Worm (Caenorhabditis elegans) whole organism, L1 larva: ENCODE data around the gene Y54G2A.28.
A peak's percentile ranks its signal among the peaks of the same experiment; 100 is the strongest.

Experiments used
- C34B4.2 ChIP-seq: sonication (generic microtip); optimal IDR thresholded peaks from 2 replicates; lab custom pipeline; 2017; ENCODE audit warnings: mild to moderate bottlenecking, missing genetic modification characterization, missing compliant biosample characterization
- F16B12.6 ChIP-seq: fragments of 150-350 bp; optimal IDR thresholded peaks from 2 replicates; lab custom pipeline; 2014; ENCODE audit warnings: missing biosample characterization, missing genetic modification characterization
- alr-1 ChIP-seq: fragments of 200-800 bp; sonication (Bioruptor generic); optimal IDR thresholded peaks from 2 replicates; lab custom pipeline; 2018; ENCODE audit warnings: borderline replicate concordance, mild to moderate bottlenecking, missing genetic modification characterization, missing compliant biosample characterization
- ama-1 ChIP-seq: fragments of 150-350 bp; optimal IDR thresholded peaks from 2 replicates; lab custom pipeline; 2014
- blmp-1 ChIP-seq: fragments of 150-350 bp; optimal IDR thresholded peaks from 2 replicates; lab custom pipeline; 2014; ENCODE audit warnings: missing biosample characterization, missing genetic modification characterization
- ceh-63 ChIP-seq: fragments of 200-800 bp; sonication (Bioruptor generic); optimal IDR thresholded peaks from 2 replicates; lab custom pipeline; 2018; ENCODE audit warnings: mild to moderate bottlenecking, missing genetic modification characterization, missing compliant biosample characterization
- ceh-8 ChIP-seq: fragments of 200-800 bp; sonication (Bioruptor generic); optimal IDR thresholded peaks from 2 replicates; lab custom pipeline; 2018; ENCODE audit warnings: mild to moderate bottlenecking, missing genetic modification characterization, moderate library complexity, missing compliant biosample characterization
- ceh-82 ChIP-seq, 3 experiments: fragments of 150-350 bp in 1 of 3; sonication (generic microtip) in 2 of 3; optimal IDR thresholded peaks; 2 replicates each; lab custom pipeline; 2014 to 2017; ENCODE audit warnings: missing biosample characterization in 3 of 3, missing genetic modification characterization in 3 of 3
- ceh-88 ChIP-seq: fragments of 200-800 bp; sonication (Bioruptor generic); IDR thresholded peaks from 2 replicates; pipeline ENCODE4 v1.3.6; 2022; ENCODE audit warnings: missing genetic modification characterization, missing compliant biosample characterization
- ces-1 ChIP-seq: fragments of 150-350 bp; optimal IDR thresholded peaks from 2 replicates; lab custom pipeline; 2014; ENCODE audit warnings: missing biosample characterization, missing genetic modification reagents, missing genetic modification characterization
- dpl-1 ChIP-seq, 3 experiments: fragments of 150-350 bp in 2 of 3; sonication (generic microtip) in 1 of 3; optimal IDR thresholded peaks; 2 replicates each; lab custom pipeline; 2014 to 2017; ENCODE audit warnings: missing biosample characterization in 3 of 3, missing genetic modification characterization in 3 of 3, missing genetic modification reagents in 3 of 3
- elt-3 ChIP-seq, 6 experiments: fragments of 150-350 bp in 1 of 6; sonication (generic microtip); optimal IDR thresholded peaks; 2 replicates each; lab custom pipeline; 2017 to 2018; ENCODE audit warnings: missing biosample characterization in 6 of 6, missing genetic modification characterization in 6 of 6, inconsistent platforms in 1 of 6
- ets-5 ChIP-seq: fragments of 200-800 bp; sonication (Bioruptor generic); IDR thresholded peaks from 2 replicates; pipeline ENCODE4 v1.3.6; 2022; ENCODE audit warnings: missing genetic modification characterization, missing compliant biosample characterization
- fkh-10 ChIP-seq: sonication (generic microtip); optimal IDR thresholded peaks from 2 replicates; lab custom pipeline; 2017; ENCODE audit warnings: missing biosample characterization, missing genetic modification reagents, missing genetic modification characterization
- fos-1 ChIP-seq: fragments of 150-350 bp; optimal IDR thresholded peaks from 2 replicates; lab custom pipeline; 2014; ENCODE audit warnings: missing biosample characterization, missing genetic modification characterization
- hlh-17 ChIP-seq: fragments of 200-800 bp; sonication (Bioruptor generic); optimal IDR thresholded peaks from 2 replicates; lab custom pipeline; 2018; ENCODE audit warnings: missing genetic modification characterization, mild to moderate bottlenecking, missing compliant biosample characterization, moderate library complexity, borderline replicate concordance
- hlh-4 ChIP-seq: sonication (generic microtip); optimal IDR thresholded peaks from 2 replicates; lab custom pipeline; 2016; ENCODE audit warnings: mild to moderate bottlenecking, missing genetic modification characterization, missing compliant biosample characterization
- irx-1 ChIP-seq: sonication (generic microtip); optimal IDR thresholded peaks from 2 replicates; lab custom pipeline; 2016; ENCODE audit warnings: missing genetic modification characterization, missing compliant biosample characterization
- jun-1 ChIP-seq: fragments of 150-350 bp; optimal IDR thresholded peaks from 2 replicates; lab custom pipeline; 2014; ENCODE audit warnings: missing biosample characterization, missing genetic modification reagents, missing genetic modification characterization
- lin-13 ChIP-seq: fragments of 150-350 bp; optimal IDR thresholded peaks from 2 replicates; lab custom pipeline; 2014; ENCODE audit warnings: missing biosample characterization, missing genetic modification reagents, missing genetic modification characterization
- lin-35 ChIP-seq, 2 experiments: fragments of 150-350 bp; optimal IDR thresholded peaks; 2 replicates each; lab custom pipeline; 2014; ENCODE audit warnings: missing biosample characterization in 2 of 2, missing genetic modification characterization in 2 of 2, missing genetic modification reagents in 2 of 2
- lsy-2 ChIP-seq, 2 experiments: fragments of 150-350 bp; optimal IDR thresholded peaks; 2 replicates each; lab custom pipeline; 2014; ENCODE audit warnings: missing biosample characterization in 2 of 2, missing genetic modification characterization in 2 of 2
- mab-9 ChIP-seq: fragments of 200-800 bp; sonication (Bioruptor generic); IDR thresholded peaks from 2 replicates; pipeline ENCODE4 v1.3.6; 2022; ENCODE audit warnings: missing genetic modification reagents, missing genetic modification characterization, missing compliant biosample characterization
- mdl-1 ChIP-seq, 2 experiments: fragments of 150-350 bp; optimal IDR thresholded peaks; 2 replicates each; lab custom pipeline; 2014 to 2017; ENCODE audit warnings: missing biosample characterization in 2 of 2, missing genetic modification characterization in 2 of 2, inconsistent platforms in 1 of 2
- mep-1 ChIP-seq: fragments of 150-350 bp; optimal IDR thresholded peaks from 2 replicates; lab custom pipeline; 2014; ENCODE audit warnings: missing biosample characterization, missing genetic modification characterization
- nhr-12 ChIP-seq: sonication (generic microtip); optimal IDR thresholded peaks from 2 replicates; lab custom pipeline; 2017; ENCODE audit warnings: missing biosample characterization, missing genetic modification characterization
- nhr-20 ChIP-seq: sonication (generic microtip); optimal IDR thresholded peaks from 2 replicates; lab custom pipeline; 2016; ENCODE audit warnings: mild to moderate bottlenecking, missing genetic modification characterization, missing compliant biosample characterization
- nhr-47 ChIP-seq: sonication (generic microtip); optimal IDR thresholded peaks from 2 replicates; lab custom pipeline; 2016; ENCODE audit warnings: mild to moderate bottlenecking, missing genetic modification characterization, moderate library complexity, missing compliant biosample characterization
- nhr-71 ChIP-seq: sonication (generic microtip); optimal IDR thresholded peaks from 2 replicates; lab custom pipeline; 2016; ENCODE audit warnings: mild to moderate bottlenecking, missing genetic modification characterization, moderate library complexity, missing compliant biosample characterization
- nhr-85 ChIP-seq: sonication (generic microtip); peaks from one replicate; lab custom pipeline; 2016; ENCODE audit warnings: missing genetic modification characterization, inconsistent platforms, missing compliant biosample characterization
- nhr-90 ChIP-seq: sonication (generic microtip); optimal IDR thresholded peaks from 2 replicates; lab custom pipeline; 2016; ENCODE audit warnings: mild to moderate bottlenecking, missing genetic modification characterization, missing compliant biosample characterization; ENCODE audit not compliant: poor library complexity
- pag-3 ChIP-seq: sonication (generic microtip); optimal IDR thresholded peaks from 2 replicates; lab custom pipeline; 2017; ENCODE audit warnings: missing genetic modification characterization, mild to moderate bottlenecking, missing compliant biosample characterization, antibody characterized with exemption, borderline replicate concordance; ENCODE audit not compliant: insufficient read depth
- pax-3 ChIP-seq: fragments of 200-800 bp; sonication (Bioruptor generic); optimal IDR thresholded peaks from 2 replicates; lab custom pipeline; 2018; ENCODE audit warnings: mild to moderate bottlenecking, missing genetic modification characterization, moderate library complexity, missing compliant biosample characterization
- pqm-1 ChIP-seq: sonication (generic microtip); optimal IDR thresholded peaks from 3 replicates; lab custom pipeline; 2017; ENCODE audit warnings: missing biosample characterization, missing genetic modification characterization
- rnt-1 ChIP-seq: sonication (generic microtip); optimal IDR thresholded peaks from 2 replicates; lab custom pipeline; 2016; ENCODE audit warnings: mild to moderate bottlenecking, missing genetic modification characterization, moderate library complexity, missing compliant biosample characterization
- skn-1 ChIP-seq: fragments of 150-350 bp; optimal IDR thresholded peaks from 2 replicates; lab custom pipeline; 2014; ENCODE audit warnings: missing biosample characterization, missing genetic modification characterization
- snu-23 ChIP-seq: sonication (generic microtip); optimal IDR thresholded peaks from 2 replicates; lab custom pipeline; 2016; ENCODE audit warnings: missing genetic modification characterization, missing compliant biosample characterization
- sox-4 ChIP-seq: sonication (generic microtip); optimal IDR thresholded peaks from 2 replicates; lab custom pipeline; 2016; ENCODE audit warnings: missing genetic modification characterization, missing compliant biosample characterization
- sptf-1 ChIP-seq: fragments of 150-350 bp; optimal IDR thresholded peaks from 2 replicates; lab custom pipeline; 2014; ENCODE audit warnings: missing biosample characterization, missing genetic modification characterization
- sup-37 ChIP-seq: fragments of 200-800 bp; sonication (Bioruptor generic); optimal IDR thresholded peaks from 2 replicates; lab custom pipeline; 2018; ENCODE audit warnings: mild to moderate bottlenecking, missing genetic modification characterization, missing compliant biosample characterization
- swsn-7 ChIP-seq: sonication (generic microtip); optimal IDR thresholded peaks from 2 replicates; lab custom pipeline; 2016; ENCODE audit warnings: missing genetic modification characterization, missing compliant biosample characterization
- tlp-1 ChIP-seq: fragments of 150-350 bp; optimal IDR thresholded peaks from 2 replicates; lab custom pipeline; 2014; ENCODE audit warnings: missing biosample characterization, missing genetic modification characterization
- unc-130 ChIP-seq: fragments of 150-350 bp; optimal IDR thresholded peaks from 2 replicates; lab custom pipeline; 2017; ENCODE audit warnings: missing biosample characterization, missing genetic modification characterization, inconsistent platforms
- unc-62 ChIP-seq: fragments of 150-350 bp; optimal IDR thresholded peaks from 2 replicates; lab custom pipeline; 2014; ENCODE audit warnings: missing biosample characterization, missing genetic modification reagents, missing genetic modification characterization
- unc-86 ChIP-seq: sonication (generic microtip); optimal IDR thresholded peaks from 2 replicates; lab custom pipeline; 2016; ENCODE audit warnings: missing genetic modification characterization, missing compliant biosample characterization
- unc-98 ChIP-seq: fragments of 200-800 bp; sonication (Bioruptor generic); IDR thresholded peaks from 2 replicates; pipeline ENCODE4 v1.3.6; 2022; ENCODE audit warnings: missing genetic modification characterization, missing compliant biosample characterization
- xbp-1 ChIP-seq: sonication (generic microtip); optimal IDR thresholded peaks from 2 replicates; lab custom pipeline; 2016; ENCODE audit warnings: missing genetic modification characterization, missing compliant biosample characterization
- zip-4 ChIP-seq: fragments of 200-800 bp; sonication (Bioruptor generic); optimal IDR thresholded peaks from 2 replicates; lab custom pipeline; 2018; ENCODE audit warnings: mild to moderate bottlenecking, missing genetic modification characterization, moderate library complexity, missing compliant biosample characterization
- ztf-11 ChIP-seq, 2 experiments: sonication (generic microtip); optimal IDR thresholded peaks; 2 replicates each; lab custom pipeline; 2016 to 2017; ENCODE audit warnings: missing genetic modification characterization in 2 of 2, missing biosample characterization in 1 of 2, missing compliant biosample characterization in 1 of 2

Gene Y54G2A.28

DNA sequence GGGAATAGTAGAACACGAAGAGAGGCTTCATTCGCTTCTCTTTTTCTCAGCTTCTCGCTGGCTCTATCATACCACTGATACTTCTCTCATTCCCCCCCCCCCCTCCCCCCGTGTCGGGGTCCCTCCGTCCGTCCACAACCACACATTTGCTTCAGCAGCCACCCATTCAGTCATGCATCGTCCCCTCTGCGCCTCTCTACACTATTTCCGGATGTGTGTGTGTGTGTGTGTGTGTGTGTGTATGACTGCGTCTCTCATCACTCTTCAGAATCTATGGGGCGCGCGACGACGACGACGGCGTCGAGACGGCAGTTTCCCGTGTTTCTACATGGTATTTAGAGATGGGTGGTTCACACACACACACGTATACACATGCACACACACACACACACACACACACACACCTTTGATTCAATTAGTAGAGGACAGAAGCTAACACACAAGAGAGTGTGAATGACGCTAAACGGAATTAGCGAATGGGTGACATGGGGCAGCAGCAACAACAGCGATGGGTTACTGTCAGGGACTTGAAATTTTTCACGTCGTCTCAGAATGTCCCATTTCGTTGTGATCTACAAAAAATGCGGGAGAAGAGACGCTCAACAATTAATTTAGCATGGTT is 18.8 kb downstream of the Y54G2A.28 start (continued):
- peak; percentile 66 for TF ChIP-seq rnt-1 (tag; lab: Kevin White, UChicago)

DNA sequence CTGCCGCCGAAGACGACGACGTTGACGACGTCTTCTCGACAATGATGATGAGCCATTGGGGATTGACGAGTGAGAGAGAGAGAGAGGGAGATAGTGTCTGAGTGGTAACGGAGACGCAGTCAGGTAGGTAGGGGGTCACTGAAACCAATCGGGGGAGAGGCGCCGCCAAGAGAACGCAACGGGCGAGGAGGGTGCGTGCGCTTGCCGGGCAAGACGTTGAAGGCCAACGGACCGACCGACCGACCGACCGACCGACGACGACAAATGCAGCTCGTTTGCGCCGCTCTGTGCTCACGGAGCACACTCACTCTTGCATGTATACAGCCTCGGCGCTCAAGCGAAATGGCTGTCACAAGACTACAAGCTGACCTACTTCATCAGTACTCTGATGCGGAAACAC is 21.7 kb downstream of the Y54G2A.28 start:
- TF ChIP-seq unc-98 (GFP tag; lab: Robert Waterston, UW) = no peak
- TF ChIP-seq pax-3 (tag; lab: Kevin White, UChicago) = peak; percentile 49
- TF ChIP-seq mab-9 (GFP tag; lab: Robert Waterston, UW) = 0 out of 2 replicates have a peak, but pooled peaks have one; percentile 32
- peak; percentile 18 for TF ChIP-seq rnt-1 (tag; lab: Kevin White, UChicago)
- TF ChIP-seq nhr-47 (tag; lab: Kevin White, UChicago) = peak; percentile 65
- no peak for TF ChIP-seq fkh-10 (GFP tag; lab: Kevin White, UChicago)
- TF ChIP-seq sox-4 (tag; lab: Kevin White, UChicago) = no peak
- TF ChIP-seq skn-1 (tag; lab: Kevin White, UChicago) = peak; percentile 39
- TF ChIP-seq dpl-1 (GFP tag; optimal IDR thresholded peaks at IDR 0.05; lab: Kevin White, UChicago) = no peak
- no peak for TF ChIP-seq jun-1 (tag; lab: Kevin White, UChicago)
- no peak for TF ChIP-seq alr-1 (tag; lab: Kevin White, UChicago)
- TF ChIP-seq unc-62 (GFP tag; lab: Kevin White, UChicago) = no peak
- TF ChIP-seq sup-37 (GFP tag; lab: Kevin White, UChicago) = no peak
- no peak for TF ChIP-seq tlp-1 (tag; lab: Kevin White, UChicago)
- no peak for TF ChIP-seq ets-5 (GFP tag; lab: Robert Waterston, UW)
- TF ChIP-seq pag-3 (tag; lab: Kevin White, UChicago) = no peak
- peak; percentile 57 for TF ChIP-seq ceh-63
- peak; percentile 32 for TF ChIP-seq snu-23
- no peak for TF ChIP-seq lin-13 (GFP tag; lab: Kevin White, UChicago)
- TF ChIP-seq ceh-88 (GFP tag; lab: Robert Waterston, UW) = no peak
- no peak for TF ChIP-seq irx-1
- TF ChIP-seq zip-4 (GFP tag; lab: Kevin White, UChicago) = no peak
- TF ChIP-seq lsy-2 (tag; optimal IDR thresholded peaks at IDR 0.05; lab: Kevin White, UChicago) = peak in 1 of 2 experiments; percentile 28
- TF ChIP-seq ces-1 (GFP tag; lab: Kevin White, UChicago) = no peak
- no peak for TF ChIP-seq fos-1 (tag; lab: Kevin White, UChicago)
- no peak for TF ChIP-seq blmp-1
- peak; percentile 56 for TF ChIP-seq ceh-8 (GFP tag; lab: Kevin White, UChicago)
- TF ChIP-seq swsn-7 (tag; lab: Kevin White, UChicago) = peak; percentile 36
- no peak for TF ChIP-seq elt-3 (tag; optimal IDR thresholded peaks at IDR 0.05; lab: Kevin White, UChicago)
- TF ChIP-seq C34B4.2 (tag; lab: Kevin White, UChicago) = no peak
- TF ChIP-seq nhr-12 = no peak
- TF ChIP-seq xbp-1 (tag; lab: Kevin White, UChicago) = peak; percentile 19
- no peak for TF ChIP-seq hlh-4 (tag; lab: Kevin White, UChicago)
- no peak for TF ChIP-seq hlh-17 (GFP tag; lab: Kevin White, UChicago)
- TF ChIP-seq ama-1 (lab: Kevin White, UChicago) = no peak
- peak; percentile 8 for TF ChIP-seq nhr-20 (tag; lab: Kevin White, UChicago)
- no peak for TF ChIP-seq unc-130 (tag; lab: Kevin White, UChicago)
- peak in 2 of 3 experiments; percentile 32 to 37 for TF ChIP-seq ceh-82 (tag; optimal IDR thresholded peaks at IDR 0.05; lab: Kevin White, UChicago)
- TF ChIP-seq sptf-1 = no peak
- TF ChIP-seq mdl-1 (tag; optimal IDR thresholded peaks at IDR 0.05; lab: Kevin White, UChicago) = peak in 1 of 2 experiments; percentile 20
- no peak for TF ChIP-seq pqm-1 (tag; lab: Kevin White, UChicago)
- peak; percentile 67 for TF ChIP-seq nhr-85 (tag; lab: Kevin White, UChicago)
- peak; percentile 69 for TF ChIP-seq unc-86 (tag; lab: Kevin White, UChicago)
- peak; percentile 55 for TF ChIP-seq nhr-71 (tag; lab: Kevin White, UChicago)
- TF ChIP-seq ztf-11 (tag; optimal IDR thresholded peaks at IDR 0.05; lab: Kevin White, UChicago) = peak in 1 of 2 experiments; percentile 32
- TF ChIP-seq lin-35 (GFP tag; optimal IDR thresholded peaks at IDR 0.05; lab: Kevin White, UChicago) = peak in 1 of 2 experiments; percentile 32
- no peak for TF ChIP-seq nhr-90
- peak; percentile 20 for TF ChIP-seq mep-1 (tag; lab: Kevin White, UChicago)
- no peak for TF ChIP-seq F16B12.6 (tag; lab: Kevin White, UChicago)
